Fruit fly (Drosophila melanogaster): ENCODE data around the gene CG9029.

- TF ChIP-seq lola (GFP tag; optimal IDR thresholded peaks at IDR 0.05) (no peak), Vsx2 (GFP tag; optimal IDR thresholded peaks at IDR 0.05; ENCODE audit: partially characterized antibody) (no peak), Mio (GFP tag; optimal IDR thresholded peaks at IDR 0.05) (no peak), woc (GFP tag; optimal IDR thresholded peaks at IDR 0.05) (no peak), pan (optimal IDR thresholded peaks at IDR 0.05) (no peak)
Observed at dm6 chr2L:5925637-5926036, 39.8 kb downstream of the CG9029 start, which contains the start of gene dsf.
